Worm (Caenorhabditis elegans) whole organism, L3 larva: ENCODE results near the gene F54D12.9.

Experiments used
- fos-1 ChIP-seq: fragments of 150-350 bp; optimal IDR thresholded peaks from 2 replicates; lab custom pipeline; 2014; ENCODE audit warnings: missing biosample characterization, missing genetic modification characterization
- jun-1 ChIP-seq: fragments of 150-350 bp; optimal IDR thresholded peaks from 2 replicates; lab custom pipeline; 2014; ENCODE audit warnings: missing biosample characterization, missing genetic modification reagents, missing genetic modification characterization
- lin-39 ChIP-seq: fragments of 150-350 bp; optimal IDR thresholded peaks from 2 replicates; lab custom pipeline; 2018; ENCODE audit warnings: missing biosample characterization, missing genetic modification reagents, missing genetic modification characterization
- nhr-12 ChIP-seq: fragments of 150-350 bp; optimal IDR thresholded peaks from 2 replicates; lab custom pipeline; 2014; ENCODE audit warnings: missing biosample characterization, missing genetic modification characterization
- nhr-237 ChIP-seq: fragments of 150-350 bp; optimal IDR thresholded peaks from 2 replicates; lab custom pipeline; 2014; ENCODE audit warnings: missing biosample characterization, missing genetic modification characterization
- pqm-1 ChIP-seq: fragments of 150-350 bp; optimal IDR thresholded peaks from 2 replicates; lab custom pipeline; 2017; ENCODE audit warnings: missing biosample characterization, missing genetic modification characterization, inconsistent platforms
- snpc-4 ChIP-seq: fragments of 150-350 bp; optimal IDR thresholded peaks from 2 replicates; lab custom pipeline; 2014; ENCODE audit warnings: missing biosample characterization, missing genetic modification characterization

DNA sequence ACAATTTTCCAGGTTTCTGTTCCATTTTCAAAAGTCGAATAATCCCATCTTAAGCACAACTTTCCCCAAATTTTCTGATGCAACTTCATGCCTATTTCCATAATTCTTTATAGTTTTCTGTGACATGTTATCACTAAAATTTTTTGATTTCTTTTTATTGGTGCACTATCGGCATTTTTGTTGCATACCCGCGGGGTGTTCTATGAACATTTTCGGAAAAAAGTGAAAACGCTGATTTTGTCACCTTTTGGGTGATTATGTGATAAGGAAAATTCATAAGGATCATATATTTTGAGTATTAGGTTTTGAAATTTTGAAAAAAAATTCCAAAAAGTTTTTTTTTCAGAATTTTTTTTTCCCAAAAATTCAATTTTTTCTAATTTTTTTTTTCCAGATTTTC lies 5.0 kb upstream of the F54D12.9 start, which contains the start of gene aat-7:
- TF ChIP-seq jun-1 (tag; lab: Kevin White, UChicago) = peak; percentile 11
- no peak for TF ChIP-seq lin-39 (tag; lab: Kevin White, UChicago)
- peak; percentile 70 for TF ChIP-seq pqm-1 (tag; lab: Kevin White, UChicago)
- TF ChIP-seq snpc-4 (tag; lab: Kevin White, UChicago) = no peak
- no peak for TF ChIP-seq fos-1
- TF ChIP-seq nhr-237 (tag; lab: Kevin White, UChicago) = no peak
- TF ChIP-seq nhr-12 (tag; lab: Kevin White, UChicago) = no peak
